Fruit fly (Drosophila melanogaster): Measurements from ENCODE around the gene pot.

DNA sequence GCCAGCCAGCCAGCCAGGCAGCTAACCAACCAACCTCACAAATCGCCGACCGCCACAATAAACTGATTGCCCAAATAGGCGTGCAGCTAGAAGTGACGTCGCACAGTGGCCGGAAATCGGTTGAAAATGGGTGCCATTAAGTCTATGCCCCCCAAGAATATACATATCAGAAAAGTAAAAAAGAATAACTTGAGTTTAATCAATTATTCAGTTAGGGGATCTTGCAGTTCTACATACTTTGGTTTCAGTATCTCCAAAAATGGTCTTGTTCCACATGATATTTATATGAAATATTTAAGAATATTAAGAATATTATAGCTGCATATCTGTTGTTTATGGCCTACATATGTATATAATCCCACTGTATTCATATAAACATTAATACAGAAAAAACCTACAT is 31.7 kb downstream of the pot start:
- TF ChIP-seq kay (GFP tag; ENCODE audit: borderline replicate concordance) (no peak), CG12768 (GFP tag; optimal IDR thresholded peaks at IDR 0.05) (no peak), Clk (GFP tag; optimal IDR thresholded peaks at IDR 0.05) (no peak), Hr96 (GFP tag; optimal IDR thresholded peaks at IDR 0.05) (no peak), CG5204 (GFP tag; optimal IDR thresholded peaks at IDR 0.05) (no peak), bab1 (GFP tag; optimal IDR thresholded peaks at IDR 0.05) (no peak), CG7045 (GFP tag; optimal IDR thresholded peaks at IDR 0.05) (no peak), CG1620 (GFP tag; optimal IDR thresholded peaks at IDR 0.05) (no peak), Crg-1 (GFP tag; optimal IDR thresholded peaks at IDR 0.05) (no peak), CG14711 (tag; optimal IDR thresholded peaks at IDR 0.05) (no peak)
